Fruit fly (Drosophila melanogaster): ENCODE measurements around the gene CycJ.

CycJ gene

dm6 chr3L:3420237-3420643 lies 46.0 kb upstream of the CycJ start (continued):
- TF ChIP-seq tll (GFP tag; optimal IDR thresholded peaks at IDR 0.05): no peak
- TF ChIP-seq org-1 (GFP tag; optimal IDR thresholded peaks at IDR 0.05): no peak
- no peak for TF ChIP-seq CG10462 (GFP tag; optimal IDR thresholded peaks at IDR 0.05)
- TF ChIP-seq az2 (GFP tag; optimal IDR thresholded peaks at IDR 0.05): no peak
- no peak for TF ChIP-seq CG11696 (GFP tag; IDR thresholded peaks at IDR 0.05)
- no peak for TF ChIP-seq Nf-YB (GFP tag; optimal IDR thresholded peaks at IDR 0.05)
- TF ChIP-seq CG14667 (GFP tag; IDR thresholded peaks at IDR 0.05): no peak
- no peak for TF ChIP-seq CG12236 (GFP tag; optimal IDR thresholded peaks at IDR 0.05)

DNA sequence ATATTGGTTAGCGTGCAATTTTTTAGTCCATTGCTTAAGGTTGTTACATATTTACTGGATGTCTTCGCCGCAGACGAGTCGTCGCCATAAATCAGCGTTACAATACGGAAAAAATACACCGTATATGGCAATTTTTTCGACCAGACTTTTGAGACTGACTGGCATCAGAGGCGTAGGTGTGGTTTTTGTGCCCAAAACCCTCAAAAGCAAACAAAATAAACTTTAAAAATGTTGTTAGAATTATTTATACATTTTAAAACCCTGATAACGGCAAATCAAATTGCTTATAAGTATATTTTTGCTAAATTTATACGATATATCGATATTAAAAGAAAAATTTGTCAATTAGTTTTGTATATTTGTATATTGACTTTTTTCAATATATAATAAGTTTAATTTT lies 45.6 kb upstream of the CycJ start:
- TF ChIP-seq Hr51 (GFP tag; optimal IDR thresholded peaks at IDR 0.05): peak in 1 of 2 experiments; percentile 9
- TF ChIP-seq CG11504 (tag; optimal IDR thresholded peaks at IDR 0.05): peak; percentile 22
- 0 out of 2 replicates have a peak, but pooled peaks have one; percentile 12 for TF ChIP-seq Ptx1 (GFP tag; IDR thresholded peaks at IDR 0.05)
- TF ChIP-seq croc (GFP tag; conservative IDR thresholded peaks at IDR 0.05): no peak
- peak; percentile 10 for TF ChIP-seq Med (GFP tag)
- TF ChIP-seq CG2678 (tag; optimal IDR thresholded peaks at IDR 0.05): peak; percentile 49
- TF ChIP-seq lola (GFP tag; optimal IDR thresholded peaks at IDR 0.05): no peak
- peak; percentile 3 for TF ChIP-seq Oli (tag; optimal IDR thresholded peaks at IDR 0.05)
- TF ChIP-seq sug (tag; optimal IDR thresholded peaks at IDR 0.05): no peak
- no peak for TF ChIP-seq shn (GFP tag; optimal IDR thresholded peaks at IDR 0.05)
- TF ChIP-seq CG13424 (tag; optimal IDR thresholded peaks at IDR 0.05): peak; percentile 11
- peak; percentile 34 for TF ChIP-seq CG7839 (tag; optimal IDR thresholded peaks at IDR 0.05)
- peak; percentile 2 for TF ChIP-seq CG30403 (GFP tag; optimal IDR thresholded peaks at IDR 0.05)
- peak; percentile 26; the same call in 1 of the 2 replicates for TF ChIP-seq slbo (GFP tag; IDR thresholded peaks at IDR 0.05)
- TF ChIP-seq CG32532 (GFP tag; IDR thresholded peaks at IDR 0.05): 0 out of 2 replicates have a peak, but pooled peaks have one; percentile 13
- TF ChIP-seq grau (tag; optimal IDR thresholded peaks at IDR 0.05): peak; percentile 7
- TF ChIP-seq CG12659 (GFP tag; optimal IDR thresholded peaks at IDR 0.05): peak; percentile 22
- peak; percentile 33 for TF ChIP-seq Sox102F (GFP tag; optimal IDR thresholded peaks at IDR 0.05)
- TF ChIP-seq CoRest (tag; optimal IDR thresholded peaks at IDR 0.05): peak; percentile 34
- no peak for TF ChIP-seq Gug (GFP tag; IDR thresholded peaks at IDR 0.05)
- peak; percentile 14 for TF ChIP-seq lilli (GFP tag; optimal IDR thresholded peaks at IDR 0.05)
- TF ChIP-seq al (GFP tag; IDR thresholded peaks at IDR 0.05): peak; percentile 50; the same call in 1 of the 2 replicates
- TF ChIP-seq ken (GFP tag; IDR thresholded peaks at IDR 0.05): no peak
- TF ChIP-seq CG2120 (GFP tag; optimal IDR thresholded peaks at IDR 0.05): peak; percentile 46
- no peak for TF ChIP-seq CG31224 (GFP tag; IDR thresholded peaks at IDR 0.05)
- peak; percentile 36 for TF ChIP-seq CG3281 (GFP tag; optimal IDR thresholded peaks at IDR 0.05)
- no peak for TF ChIP-seq hbn (GFP tag; IDR thresholded peaks at IDR 0.05; ENCODE audit: partially characterized antibody)
- peak; percentile 50 for TF ChIP-seq gem (tag; optimal IDR thresholded peaks at IDR 0.05)
- TF ChIP-seq sens (GFP tag): peak; percentile 71
- no peak for TF ChIP-seq pfk (GFP tag; optimal IDR thresholded peaks at IDR 0.05)
- TF ChIP-seq Meics (GFP tag; optimal IDR thresholded peaks at IDR 0.05): peak; percentile 20
- peak; percentile 23 for TF ChIP-seq dmrt99B (tag; optimal IDR thresholded peaks at IDR 0.05)
- peak; percentile 2 for TF ChIP-seq CG15269 (tag; optimal IDR thresholded peaks at IDR 0.05)
- TF ChIP-seq lmd (GFP tag; IDR thresholded peaks at IDR 0.05): peak; percentile 9; the same call in 1 of the 2 replicates
- peak; percentile 16 for TF ChIP-seq fd3F (GFP tag; optimal IDR thresholded peaks at IDR 0.05)
- no peak for TF ChIP-seq Mad (GFP tag; optimal IDR thresholded peaks at IDR 0.05)
- no peak for TF ChIP-seq CG12219 (GFP tag; optimal IDR thresholded peaks at IDR 0.05)
